Worm (Caenorhabditis elegans) whole organism, late embryonic: ENCODE data around the gene bud-13.

Experiments used
- ets-4 ChIP-seq: sonication (generic microtip); optimal IDR thresholded peaks from 2 replicates; lab custom pipeline; 2016; ENCODE audit warnings: missing genetic modification characterization, missing compliant biosample characterization
- pha-4 ChIP-seq: fragments of 150-350 bp; optimal IDR thresholded peaks from 2 replicates; lab custom pipeline; 2018; ENCODE audit warnings: missing biosample characterization, missing genetic modification reagents, missing genetic modification characterization

DNA sequence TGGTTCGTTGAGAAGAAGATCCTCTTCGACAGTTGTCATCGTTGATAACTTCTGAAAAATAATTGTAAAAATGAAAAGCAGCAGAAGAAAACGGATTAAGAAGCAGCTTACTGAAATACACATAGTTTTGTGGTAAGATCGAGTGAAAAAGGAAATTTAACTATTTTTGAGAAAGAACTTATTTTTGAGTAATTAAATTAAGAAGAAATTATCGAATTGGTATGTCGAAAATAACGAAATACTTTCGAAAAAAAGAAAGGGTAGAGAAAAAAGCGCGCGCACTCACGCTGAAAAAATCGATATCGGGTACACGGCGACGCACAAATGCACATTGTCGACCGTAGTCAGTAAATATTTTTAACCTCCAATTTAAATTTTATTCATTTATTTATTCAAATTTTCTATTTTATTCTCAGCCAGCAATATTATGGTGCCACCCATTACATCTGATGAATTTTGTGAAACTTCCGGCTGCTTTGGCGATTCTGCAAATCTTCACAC lies 11.3 kb downstream of the bud-13 start, which contains the start of the genes ZK643.5 and ZK643.2:
- no peak for TF ChIP-seq pha-4 (tag; lab: Kevin White, UChicago)
- no peak for TF ChIP-seq ets-4 (tag; lab: Kevin White, UChicago)
